Worm (Caenorhabditis elegans): ENCODE results near the gene dpl-1.

- no peak for TF ChIP-seq T22C8.4 (GFP tag; IDR thresholded peaks at IDR 0.05)
- TF ChIP-seq cog-1 (tag; optimal IDR thresholded peaks at IDR 0.05) = no peak
Observed at ce11 chrII:9157125-9157524, 12.6 kb upstream of the dpl-1 start.

Data from whole organism, midembryonic.